Worm (Caenorhabditis elegans): Measurements from ENCODE around the gene aipl-1.

ce11 chrV:15119517-15119916, 17.1 kb downstream of the aipl-1 start, which contains the start of gene flor-1:
- no peak for TF ChIP-seq fkh-10 (GFP tag; optimal IDR thresholded peaks at IDR 0.05)
- no peak for TF ChIP-seq nhr-11 (tag; optimal IDR thresholded peaks at IDR 0.05)
- no peak for TF ChIP-seq unc-62 (GFP tag; optimal IDR thresholded peaks at IDR 0.05)
